Fruit fly (Drosophila melanogaster): ENCODE data around the gene CG15283.

DNA sequence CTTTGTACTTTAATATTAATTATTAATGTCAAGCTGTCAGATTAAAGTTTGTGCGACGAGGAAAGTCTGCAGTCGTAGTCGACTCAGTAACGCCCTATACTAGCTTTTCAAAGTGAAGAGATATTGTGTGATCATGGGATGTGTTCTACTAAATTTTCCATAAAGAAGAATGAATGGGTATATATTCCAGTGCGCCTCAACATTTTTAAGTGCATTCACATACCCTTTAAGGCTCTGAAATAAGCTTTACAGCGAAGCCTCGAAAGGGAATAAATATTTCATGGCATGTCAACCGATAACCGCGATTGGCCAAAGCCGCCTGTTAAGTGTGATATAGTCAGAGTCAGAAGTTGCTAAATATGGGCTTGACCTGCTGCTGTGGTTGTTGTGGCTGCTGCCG is 48.4 kb upstream of the CG15283 start:
- TF ChIP-seq Mnt (GFP tag; optimal IDR thresholded peaks at IDR 0.05) (no peak), bab1 (GFP tag; optimal IDR thresholded peaks at IDR 0.05) (no peak), CG7045 (GFP tag; optimal IDR thresholded peaks at IDR 0.05) (no peak), CG11617 (GFP tag; optimal IDR thresholded peaks at IDR 0.05) (no peak), cic (GFP tag; optimal IDR thresholded peaks at IDR 0.05) (no peak), CG12768 (GFP tag; optimal IDR thresholded peaks at IDR 0.05) (no peak), toe (GFP tag; optimal IDR thresholded peaks at IDR 0.05) (no peak), tj (GFP tag; optimal IDR thresholded peaks at IDR 0.05) (no peak), Clk (GFP tag; optimal IDR thresholded peaks at IDR 0.05) (no peak), CG14711 (tag; optimal IDR thresholded peaks at IDR 0.05) (no peak), CG1620 (GFP tag; optimal IDR thresholded peaks at IDR 0.05) (no peak), cnc (optimal IDR thresholded peaks at IDR 0.05) (no peak), ovo (GFP tag; optimal IDR thresholded peaks at IDR 0.05) (no peak), CG33017 (tag; optimal IDR thresholded peaks at IDR 0.05) (no peak)
